Worm (Caenorhabditis elegans) whole organism, early embryonic: ENCODE results near the gene K08D9.4.

Source experiments
- F13C5.2 ChIP-seq: sonication (generic microtip); optimal IDR thresholded peaks from 2 replicates; lab custom pipeline; 2017; ENCODE audit warnings: mild to moderate bottlenecking, missing genetic modification characterization, inconsistent platforms, missing compliant biosample characterization
- ama-1 ChIP-seq: fragments of 150-350 bp; optimal IDR thresholded peaks from 2 replicates; lab custom pipeline; 2014
- flt-1 ChIP-seq: fragments of 200-800 bp; sonication (Bioruptor generic); IDR thresholded peaks from 2 replicates; pipeline ENCODE4 v1.3.6; 2022; ENCODE audit warnings: missing genetic modification characterization, missing compliant biosample characterization
- hmbx-1 ChIP-seq: sonication (generic microtip); optimal IDR thresholded peaks from 2 replicates; lab custom pipeline; 2016; ENCODE audit warnings: mild to moderate bottlenecking, missing genetic modification characterization, missing compliant biosample characterization
- hmg-4 ChIP-seq: fragments of 200-800 bp; sonication (Bioruptor generic); optimal IDR thresholded peaks from 2 replicates; lab custom pipeline; 2018; ENCODE audit warnings: mild to moderate bottlenecking, missing genetic modification characterization, missing compliant biosample characterization
- hnd-1 ChIP-seq: sonication (generic microtip); optimal IDR thresholded peaks from 2 replicates; lab custom pipeline; 2016; ENCODE audit warnings: missing genetic modification characterization, missing compliant biosample characterization
- scrt-1 ChIP-seq: fragments of 200-800 bp; sonication (Bioruptor generic); IDR thresholded peaks from 2 replicates; pipeline ENCODE4 v1.3.6; 2022; ENCODE audit warnings: missing genetic modification characterization, missing compliant biosample characterization
- sea-1 ChIP-seq: fragments of 200-800 bp; sonication (Bioruptor generic); conservative IDR thresholded peaks from 2 replicates; pipeline ENCODE4 v1.3.6; 2022; ENCODE audit warnings: missing genetic modification characterization, missing compliant biosample characterization
- tbx-11 ChIP-seq: fragments of 200-800 bp; sonication (Bioruptor generic); IDR thresholded peaks from 2 replicates; pipeline ENCODE4 v1.3.6; 2022; ENCODE audit warnings: missing genetic modification characterization, missing compliant biosample characterization
- tra-4 ChIP-seq: sonication (generic microtip); optimal IDR thresholded peaks from 2 replicates; lab custom pipeline; 2017; ENCODE audit warnings: missing genetic modification characterization, missing compliant biosample characterization

- no peak for TF ChIP-seq ama-1
- no peak for TF ChIP-seq hmg-4 (GFP tag; lab: Kevin White, UChicago)
- no peak for TF ChIP-seq flt-1 (GFP tag; lab: Robert Waterston, UW)
- no peak for TF ChIP-seq F13C5.2
- TF ChIP-seq hnd-1 = no peak
- no peak for TF ChIP-seq tra-4 (tag; lab: Kevin White, UChicago)
- no peak for TF ChIP-seq tbx-11 (GFP tag; lab: Robert Waterston, UW)
- TF ChIP-seq hmbx-1 = no peak
- no peak for TF ChIP-seq sea-1 (GFP tag; lab: Robert Waterston, UW)
- no peak for TF ChIP-seq scrt-1 (GFP tag; lab: Robert Waterston, UW)
Measured at ce11 chrV:3169838-3170237, 30.4 kb downstream of the K08D9.4 start, which contains the start of gene srbc-6.
